Fruit fly (Drosophila melanogaster): ENCODE measurements around the gene Stt3A.

dm6 chrX:21046141-21046540 is 7.6 kb downstream of the Stt3A start:
- no peak for TF ChIP-seq CTCF (optimal IDR thresholded peaks at IDR 0.05)
- no peak for TF ChIP-seq CG8478 (optimal IDR thresholded peaks at IDR 0.05)

Measured in S2 (cell line).